Worm (Caenorhabditis elegans) whole organism, mixed stage, embryonic: ENCODE results near the gene Y49G5A.1.

Source experiments
- M03D4.4 ChIP-seq: sonication (generic microtip); optimal IDR thresholded peaks from 2 replicates; lab custom pipeline; 2017; ENCODE audit warnings: mild to moderate bottlenecking, missing genetic modification characterization, missing compliant biosample characterization
- bed-3 ChIP-seq: fragments of 200-800 bp; sonication (Bioruptor generic); optimal IDR thresholded peaks from 3 replicates; lab custom pipeline; 2018; ENCODE audit warnings: mild to moderate bottlenecking, missing genetic modification characterization, moderate library complexity, missing compliant biosample characterization
- blmp-1 ChIP-seq: fragments of 150-350 bp; optimal IDR thresholded peaks from 2 replicates; lab custom pipeline; 2014; ENCODE audit warnings: missing biosample characterization, missing genetic modification characterization
- ceh-39 ChIP-seq: fragments of 150-350 bp; optimal IDR thresholded peaks from 2 replicates; lab custom pipeline; 2014; ENCODE audit warnings: missing biosample characterization, missing genetic modification characterization
- ces-1 ChIP-seq: fragments of 150-350 bp; optimal IDR thresholded peaks from 2 replicates; lab custom pipeline; 2014; ENCODE audit warnings: missing biosample characterization, missing genetic modification reagents, missing genetic modification characterization
- drap-1 ChIP-seq: fragments of 200-800 bp; sonication (Bioruptor generic); optimal IDR thresholded peaks from 3 replicates; lab custom pipeline; 2018; ENCODE audit warnings: mild to moderate bottlenecking, missing genetic modification characterization, missing compliant biosample characterization
- elt-1 ChIP-seq: sonication (generic microtip); optimal IDR thresholded peaks from 2 replicates; lab custom pipeline; 2017; ENCODE audit warnings: missing genetic modification characterization, mild to moderate bottlenecking, missing compliant biosample characterization, antibody characterized with exemption, moderate library complexity, borderline replicate concordance; ENCODE audit not compliant: insufficient read depth
- elt-3 ChIP-seq: fragments of 150-350 bp; optimal IDR thresholded peaks from 2 replicates; lab custom pipeline; 2014; ENCODE audit warnings: missing biosample characterization, missing genetic modification characterization
- lin-13 ChIP-seq: fragments of 150-350 bp; optimal IDR thresholded peaks from 2 replicates; lab custom pipeline; 2014; ENCODE audit warnings: missing biosample characterization, missing genetic modification characterization
- mep-1 ChIP-seq: fragments of 150-350 bp; optimal IDR thresholded peaks from 2 replicates; lab custom pipeline; 2017; ENCODE audit warnings: missing biosample characterization, missing genetic modification reagents, missing genetic modification characterization, inconsistent platforms
- mls-2 ChIP-seq: sonication (generic microtip); optimal IDR thresholded peaks from 2 replicates; lab custom pipeline; 2016; ENCODE audit warnings: mild to moderate bottlenecking, missing genetic modification characterization, moderate library complexity, missing compliant biosample characterization
- nhr-2 ChIP-seq: fragments of 150-350 bp; optimal IDR thresholded peaks from 2 replicates; lab custom pipeline; 2014; ENCODE audit warnings: missing biosample characterization, missing genetic modification characterization
- nhr-237 ChIP-seq: fragments of 150-350 bp; optimal IDR thresholded peaks from 2 replicates; lab custom pipeline; 2014; ENCODE audit warnings: missing biosample characterization, missing genetic modification characterization
- nhr-28 ChIP-seq: fragments of 150-350 bp; optimal IDR thresholded peaks from 2 replicates; lab custom pipeline; 2014; ENCODE audit warnings: missing biosample characterization, missing genetic modification characterization
- nhr-76 ChIP-seq: sonication (generic microtip); optimal IDR thresholded peaks from 2 replicates; lab custom pipeline; 2017; ENCODE audit warnings: missing biosample characterization, missing genetic modification characterization
- pha-4 ChIP-seq: fragments of 150-350 bp; optimal IDR thresholded peaks from 2 replicates; lab custom pipeline; 2018; ENCODE audit warnings: missing biosample characterization, missing genetic modification reagents, missing genetic modification characterization
- sem-2 ChIP-seq: fragments of 200-800 bp; sonication (Bioruptor generic); optimal IDR thresholded peaks from 2 replicates; lab custom pipeline; 2018; ENCODE audit warnings: mild to moderate bottlenecking, missing genetic modification characterization, missing compliant biosample characterization
- snpc-4 ChIP-seq: fragments of 150-350 bp; optimal IDR thresholded peaks from 2 replicates; lab custom pipeline; 2014; ENCODE audit warnings: missing biosample characterization, missing genetic modification characterization
- sptf-1 ChIP-seq: sonication (generic microtip); optimal IDR thresholded peaks from 2 replicates; lab custom pipeline; 2017; ENCODE audit warnings: mild to moderate bottlenecking, missing genetic modification characterization, moderate library complexity, missing compliant biosample characterization
- unc-120 ChIP-seq: sonication (generic microtip); optimal IDR thresholded peaks from 2 replicates; lab custom pipeline; 2017; ENCODE audit warnings: missing genetic modification characterization, missing compliant biosample characterization; ENCODE audit not compliant: poor library complexity, severe bottlenecking
- unc-39 ChIP-seq: fragments of 150-350 bp; optimal IDR thresholded peaks from 2 replicates; lab custom pipeline; 2014; ENCODE audit warnings: missing biosample characterization, missing genetic modification characterization
- ztf-11 ChIP-seq: fragments of 150-350 bp; optimal IDR thresholded peaks from 2 replicates; lab custom pipeline; 2014; ENCODE audit warnings: missing biosample characterization, missing genetic modification characterization

The Y49G5A.1 gene

ce11 chrV:5252016-5252415 is 35.2 kb downstream of the Y49G5A.1 start, which contains the start of gene srt-68:
TSS of gene srt-68 (minus strand) at chrV:5252116.
- TF ChIP-seq sptf-1 (tag; lab: Kevin White, UChicago), result no peak
- no peak for TF ChIP-seq snpc-4 (tag; lab: Kevin White, UChicago)
- no peak for TF ChIP-seq bed-3 (GFP tag; lab: Kevin White, UChicago)
- no peak for TF ChIP-seq drap-1
- no peak for TF ChIP-seq M03D4.4 (tag; lab: Kevin White, UChicago)
- TF ChIP-seq nhr-2, result no peak
- TF ChIP-seq mep-1 (tag; lab: Kevin White, UChicago), result no peak
- no peak for TF ChIP-seq ces-1 (GFP tag; lab: Kevin White, UChicago)
- TF ChIP-seq nhr-237 (tag; lab: Kevin White, UChicago), result no peak
- TF ChIP-seq lin-13, result no peak
- no peak for TF ChIP-seq nhr-28
- TF ChIP-seq, all 35 proteins: peak for 0

DNA sequence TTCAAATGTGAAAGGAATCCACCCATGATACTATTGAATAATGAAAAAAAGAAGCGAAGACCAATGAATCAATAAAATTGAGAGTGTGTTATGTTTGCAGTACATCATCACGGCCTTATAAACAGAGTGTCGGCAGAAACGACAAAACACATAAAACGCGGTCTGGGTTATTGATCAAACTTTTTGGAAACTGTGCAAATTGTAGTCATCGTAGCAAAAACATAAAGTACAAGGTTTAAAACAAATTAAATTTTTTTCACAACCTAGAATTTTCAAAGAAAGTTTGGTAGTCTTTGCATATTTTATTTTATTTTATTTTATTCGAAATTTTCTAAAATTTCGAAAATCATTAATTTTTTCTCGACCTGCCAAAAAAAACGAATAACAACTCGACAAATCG is 44.1 kb downstream of the Y49G5A.1 start, which contains the start of gene cest-35.1:
Gene cest-35.1, minus strand, starts transcription at position 101 of the 400 bp plus-strand sequence.
- TF ChIP-seq nhr-76 (tag; lab: Kevin White, UChicago) (no peak), ztf-11 (tag; lab: Kevin White, UChicago) (no peak), elt-1 (tag; lab: Kevin White, UChicago) (no peak)
- TF ChIP-seq, all 35 proteins: peak for 0

DNA sequence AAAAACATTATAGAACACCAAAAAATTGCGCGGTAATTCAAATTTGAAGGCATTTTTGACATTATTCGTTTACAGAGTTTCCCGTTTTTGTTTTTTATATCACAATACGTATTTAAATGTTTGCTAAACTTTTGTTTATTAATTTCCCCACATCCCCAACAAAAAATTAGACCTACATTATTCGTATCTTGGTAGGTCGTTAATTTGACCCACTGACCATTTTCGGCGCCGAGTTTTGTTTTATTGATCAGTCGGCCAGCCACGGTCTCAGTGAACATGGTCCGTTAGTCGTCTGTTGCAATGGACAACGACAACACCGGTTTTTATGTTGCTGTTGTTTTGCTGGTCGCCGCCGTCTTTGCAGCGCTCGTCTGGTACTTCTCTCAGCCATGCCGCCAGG is 47.3 kb downstream of the Y49G5A.1 start, which contains the start of gene B0238.15:
Gene B0238.15, plus strand, starts transcription at position 301 of the 400 bp plus-strand sequence.
- TF ChIP-seq ztf-11 (tag; lab: Kevin White, UChicago) (no peak), unc-120 (no peak), elt-3 (tag; lab: Kevin White, UChicago) (no peak), mep-1 (tag; lab: Kevin White, UChicago) (no peak), mls-2 (no peak), pha-4 (tag; lab: Kevin White, UChicago) (no peak), blmp-1 (tag; lab: Kevin White, UChicago) (no peak), ces-1 (GFP tag; lab: Kevin White, UChicago) (no peak), unc-39 (no peak), elt-1 (tag; lab: Kevin White, UChicago) (no peak), sem-2 (GFP tag; lab: Kevin White, UChicago) (no peak)

ce11 chrV:5239404-5239803 is 47.8 kb downstream of the Y49G5A.1 start, which contains the start of gene C52A10.3:
TSS of gene C52A10.3 (minus strand) at chrV:5239504.
- TF ChIP-seq ceh-39 (tag; lab: Kevin White, UChicago) (peak; percentile 28), mls-2 (no peak)

DNA sequence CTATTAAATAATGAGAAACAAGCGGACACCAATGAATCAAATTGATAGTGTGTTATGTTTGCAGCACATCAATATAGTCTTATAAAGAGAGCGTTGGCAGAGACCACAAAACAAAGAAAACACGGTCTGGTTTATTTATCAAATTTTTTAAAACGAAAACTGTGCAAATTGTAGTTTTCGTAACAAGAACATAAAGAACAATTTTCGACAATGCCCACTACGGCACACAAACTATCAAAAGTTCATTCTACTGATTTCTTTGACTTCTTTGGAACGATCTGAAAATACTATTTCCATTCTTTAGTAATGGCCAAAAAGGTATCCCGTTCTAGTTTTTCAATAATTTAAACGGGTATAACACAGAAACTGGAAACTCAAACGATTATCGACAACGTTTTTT is 50.1 kb downstream of the Y49G5A.1 start, which contains the start of gene cest-35.2:
Gene cest-35.2, minus strand, starts transcription at position 101 of the 400 bp plus-strand sequence.
- no peak for TF ChIP-seq unc-39
